Fruit fly (Drosophila melanogaster) whole organism, embryonic: Measurements from ENCODE around the gene nompB.
A peak's percentile ranks its signal among the peaks of the same experiment; 100 is the strongest.

ENCODE experiments used
- BEAF-32 ChIP-seq: fragments of 200-800 bp; sonication (Bioruptor generic); optimal IDR thresholded peaks from 3 replicates; lab custom pipeline; 2017; ENCODE audit warnings: missing biosample characterization, missing genetic modification characterization, mild to moderate bottlenecking, moderate library complexity, missing genetic modification reagents
- Bgb ChIP-seq: fragments of 200-800 bp; sonication (Bioruptor generic); IDR thresholded peaks from 2 replicates; pipeline ENCODE4 v1.3.6; 2022; ENCODE audit warnings: missing biosample characterization, missing genetic modification characterization; ENCODE audit not compliant: partially characterized antibody
- Bteb2 ChIP-seq: fragments of 200-800 bp; sonication (Bioruptor generic); optimal IDR thresholded peaks from 2 replicates; lab custom pipeline; 2016; ENCODE audit warnings: missing biosample characterization, missing genetic modification characterization
- CG1024 ChIP-seq: fragments of 200-800 bp; sonication (Bioruptor generic); IDR thresholded peaks from 2 replicates; pipeline ENCODE4 v1.3.6; 2022; ENCODE audit warnings: missing biosample characterization, missing genetic modification characterization
- CG10267 ChIP-seq: fragments of 200-800 bp; sonication (Bioruptor generic); optimal IDR thresholded peaks from 2 replicates; lab custom pipeline; 2018; ENCODE audit warnings: missing biosample characterization, mild to moderate bottlenecking, missing genetic modification characterization, moderate library complexity
- CG10543 ChIP-seq: fragments of 200-800 bp; sonication (Bioruptor generic); optimal IDR thresholded peaks from 3 replicates; lab custom pipeline; 2017; ENCODE audit warnings: missing biosample characterization, mild to moderate bottlenecking, missing genetic modification characterization, moderate library complexity
- CG13287 ChIP-seq: fragments of 200-800 bp; sonication (Bioruptor generic); IDR thresholded peaks from 2 replicates; pipeline ENCODE4 v1.3.6; 2022; ENCODE audit warnings: missing biosample characterization, missing genetic modification characterization; ENCODE audit not compliant: partially characterized antibody
- CG16813 ChIP-seq: fragments of 200-800 bp; sonication (Bioruptor generic); IDR thresholded peaks from 3 replicates; pipeline ENCODE4 v1.3.6; 2022; ENCODE audit warnings: missing biosample characterization, missing genetic modification characterization; ENCODE audit not compliant: partially characterized antibody
- CG2116 ChIP-seq: fragments of 200-800 bp; sonication (Bioruptor generic); optimal IDR thresholded peaks from 3 replicates; lab custom pipeline; 2018; ENCODE audit warnings: missing biosample characterization, mild to moderate bottlenecking, missing genetic modification characterization
- CG30020 ChIP-seq: fragments of 200-800 bp; optimal IDR thresholded peaks from 2 replicates; lab custom pipeline; 2019; ENCODE audit warnings: missing biosample characterization, mild to moderate bottlenecking, missing genetic modification characterization, moderate library complexity
- CG33213 ChIP-seq: fragments of 200-800 bp; sonication (Bioruptor generic); optimal IDR thresholded peaks from 3 replicates; lab custom pipeline; 2016; ENCODE audit warnings: missing biosample characterization, missing genetic modification characterization
- CG6683 ChIP-seq: fragments of 200-800 bp; sonication (Bioruptor generic); optimal IDR thresholded peaks from 2 replicates; lab custom pipeline; 2017; ENCODE audit warnings: missing biosample characterization, mild to moderate bottlenecking, missing genetic modification characterization, missing genetic modification reagents
- CG6791 ChIP-seq: fragments of 200-800 bp; sonication (Bioruptor generic); IDR thresholded peaks from 3 replicates; pipeline ENCODE4 v1.3.6; 2022; ENCODE audit warnings: missing biosample characterization, missing genetic modification characterization; ENCODE audit not compliant: partially characterized antibody
- CG7357 ChIP-seq: fragments of 200-800 bp; sonication (Bioruptor generic); IDR thresholded peaks from 3 replicates; pipeline ENCODE4 v1.3.6; 2022; ENCODE audit warnings: missing biosample characterization, missing genetic modification characterization
- CG7987 ChIP-seq: fragments of 200-800 bp; sonication (Bioruptor generic); optimal IDR thresholded peaks from 2 replicates; lab custom pipeline; 2018; ENCODE audit warnings: missing biosample characterization, mild to moderate bottlenecking, missing genetic modification characterization, moderate library complexity
- CG8290 ChIP-seq, 3 experiments: fragments of 200-800 bp; sonication (Bioruptor generic); optimal IDR thresholded peaks; 2 replicates each; lab custom pipeline; 2016 to 2019; ENCODE audit warnings: missing biosample characterization in 3 of 3, missing genetic modification characterization in 3 of 3, mild to moderate bottlenecking in 2 of 3, moderate library complexity in 1 of 3
- CoRest ChIP-seq: fragments of 200-800 bp; sonication (Bioruptor generic); optimal IDR thresholded peaks from 3 replicates; lab custom pipeline; 2018; ENCODE audit warnings: missing biosample characterization, mild to moderate bottlenecking, missing genetic modification characterization, moderate library complexity
- Dll ChIP-seq: fragments of 200-800 bp; sonication (Bioruptor generic); IDR thresholded peaks from 4 replicates; pipeline ENCODE4 v1.3.6; 2022; ENCODE audit warnings: missing biosample characterization, missing genetic modification characterization; ENCODE audit not compliant: partially characterized antibody
- Doc3 ChIP-seq: fragments of 200-800 bp; sonication (Bioruptor generic); IDR thresholded peaks from 3 replicates; pipeline ENCODE4 v1.3.6; 2022; ENCODE audit warnings: missing biosample characterization, missing genetic modification characterization; ENCODE audit not compliant: partially characterized antibody
- Dp ChIP-seq: fragments of 200-800 bp; sonication (Bioruptor generic); optimal IDR thresholded peaks from 2 replicates; lab custom pipeline; 2018; ENCODE audit warnings: missing biosample characterization, mild to moderate bottlenecking, missing genetic modification characterization, moderate library complexity
- Dref ChIP-seq: fragments of 200-800 bp; sonication (Bioruptor generic); IDR thresholded peaks from 2 replicates; pipeline ENCODE4 v1.3.6; 2022; ENCODE audit warnings: missing biosample characterization, missing genetic modification characterization
- Hr3 ChIP-seq: fragments of 200-800 bp; sonication (Bioruptor generic); optimal IDR thresholded peaks from 3 replicates; lab custom pipeline; 2016; ENCODE audit warnings: missing biosample characterization, missing genetic modification characterization
- Lhr ChIP-seq: fragments of 200-800 bp; sonication (Bioruptor generic); optimal IDR thresholded peaks from 3 replicates; lab custom pipeline; 2017; ENCODE audit warnings: mild to moderate bottlenecking, missing biosample characterization, missing genetic modification reagents, missing genetic modification characterization
- Opbp ChIP-seq: fragments of 200-800 bp; sonication (Bioruptor generic); IDR thresholded peaks from 3 replicates; pipeline ENCODE4 v1.3.6; 2022; ENCODE audit warnings: missing biosample characterization, missing genetic modification characterization; ENCODE audit not compliant: partially characterized antibody
- Scr ChIP-seq: fragments of 200-800 bp; sonication (Bioruptor generic); IDR thresholded peaks from 2 replicates; pipeline ENCODE4 v1.3.6; 2022; ENCODE audit warnings: missing biosample characterization, missing genetic modification characterization; ENCODE audit not compliant: partially characterized antibody
- Side ChIP-seq: fragments of 200-800 bp; sonication (Bioruptor generic); optimal IDR thresholded peaks from 2 replicates; lab custom pipeline; 2016; ENCODE audit warnings: missing biosample characterization, missing genetic modification characterization
- Sry-δ ChIP-seq: fragments of 200-800 bp; sonication (Bioruptor generic); optimal IDR thresholded peaks from 2 replicates; lab custom pipeline; 2016; ENCODE audit warnings: missing biosample characterization, missing genetic modification characterization
- amos ChIP-seq: fragments of 200-800 bp; sonication (Bioruptor generic); IDR thresholded peaks from 2 replicates; pipeline ENCODE4 v1.3.6; 2022; ENCODE audit warnings: missing biosample characterization, missing genetic modification characterization; ENCODE audit not compliant: partially characterized antibody
- corto ChIP-seq: fragments of 200-800 bp; sonication (Bioruptor generic); optimal IDR thresholded peaks from 2 replicates; lab custom pipeline; 2016; ENCODE audit warnings: missing biosample characterization, mild to moderate bottlenecking, missing genetic modification characterization, moderate library complexity
- ftz-f1 ChIP-seq: fragments of 200-800 bp; sonication (Bioruptor generic); optimal IDR thresholded peaks from 2 replicates; lab custom pipeline; 2016; ENCODE audit warnings: missing biosample characterization, missing genetic modification characterization
- gcm2 ChIP-seq: fragments of 200-800 bp; sonication (Bioruptor generic); optimal IDR thresholded peaks from 2 replicates; lab custom pipeline; 2016; ENCODE audit warnings: missing biosample characterization, missing genetic modification characterization
- inv ChIP-seq: fragments of 200-800 bp; sonication (Bioruptor generic); IDR thresholded peaks from 2 replicates; pipeline ENCODE4 v1.3.6; 2022; ENCODE audit warnings: missing biosample characterization, missing genetic modification characterization; ENCODE audit not compliant: partially characterized antibody
- knrl ChIP-seq: fragments of 200-800 bp; sonication (Bioruptor generic); IDR thresholded peaks from 3 replicates; pipeline ENCODE4 v1.3.6; 2022; ENCODE audit warnings: missing biosample characterization, missing genetic modification characterization; ENCODE audit not compliant: partially characterized antibody
- mam ChIP-seq: fragments of 200-800 bp; sonication (Bioruptor generic); optimal IDR thresholded peaks from 3 replicates; lab custom pipeline; 2016; ENCODE audit warnings: missing biosample characterization, missing genetic modification characterization
- nmo ChIP-seq: fragments of 200-800 bp; sonication (Bioruptor generic); optimal IDR thresholded peaks from 2 replicates; lab custom pipeline; 2018; ENCODE audit warnings: missing biosample characterization, mild to moderate bottlenecking, missing genetic modification characterization, moderate library complexity
- row ChIP-seq: fragments of 200-800 bp; sonication (Bioruptor generic); IDR thresholded peaks from 3 replicates; pipeline ENCODE4 v1.3.6; 2022; ENCODE audit warnings: missing biosample characterization, missing genetic modification characterization
- stwl ChIP-seq: fragments of 200-800 bp; sonication (Bioruptor generic); optimal IDR thresholded peaks from 3 replicates; lab custom pipeline; 2018; ENCODE audit warnings: missing biosample characterization, mild to moderate bottlenecking, missing genetic modification characterization, moderate library complexity
- tin ChIP-seq: fragments of 200-800 bp; sonication (Bioruptor generic); optimal IDR thresholded peaks from 3 replicates; lab custom pipeline; 2016; ENCODE audit warnings: missing biosample characterization, missing genetic modification characterization
- vnd ChIP-seq: fragments of 200-800 bp; sonication (Bioruptor generic); IDR thresholded peaks from 3 replicates; pipeline ENCODE4 v1.3.6; 2022; ENCODE audit warnings: missing biosample characterization, missing genetic modification characterization; ENCODE audit not compliant: partially characterized antibody

The nompB gene

DNA sequence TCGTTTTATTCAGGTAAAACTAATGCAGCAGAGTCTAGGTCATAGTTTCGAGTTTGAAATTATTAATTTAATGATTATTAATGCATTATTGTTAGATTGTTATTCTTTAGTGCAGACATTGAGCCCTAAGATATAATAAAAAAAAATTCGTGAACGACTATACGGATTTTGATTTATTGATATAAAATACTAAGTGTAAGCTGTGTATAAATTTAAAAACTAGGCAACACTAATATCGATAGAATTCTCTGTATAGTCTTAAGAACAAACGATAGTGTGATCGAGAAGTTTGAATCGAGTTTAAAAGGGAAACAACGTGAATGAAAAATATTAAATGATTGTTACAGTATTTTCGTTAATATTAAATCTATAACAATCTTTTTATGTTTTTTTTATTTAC lies 29.6 kb downstream of the nompB start (continued):
- TF ChIP-seq CG10543 (GFP tag; lab: Kevin White, UChicago) = no peak
- peak; percentile 56 for TF ChIP-seq row (GFP tag; lab: Robert Waterston, UW)
- no peak for TF ChIP-seq Side (GFP tag; lab: Kevin White, UChicago)
- TF ChIP-seq knrl (GFP tag; lab: Robert Waterston, UW) = peak; percentile 50; the same call in 2 of the 3 replicates
- TF ChIP-seq CG7987 (GFP tag; lab: Kevin White, UChicago) = no peak
- TF ChIP-seq CG8290 (GFP tag; optimal IDR thresholded peaks at IDR 0.05; lab: Kevin White, UChicago) = peak; percentile 60
- TF ChIP-seq CG8290 (tag; optimal IDR thresholded peaks at IDR 0.05; lab: Kevin White, UChicago) = peak in 1 of 2 experiments; percentile 5
- TF ChIP-seq inv (GFP tag; lab: Robert Waterston, UW) = peak; percentile 34; the same call in 1 of the 2 replicates
- TF ChIP-seq CG10267 = peak; percentile 60
- TF ChIP-seq CG7357 = 0 out of 3 replicates have a peak, but pooled peaks have one; percentile 26
- TF ChIP-seq Scr (GFP tag; lab: Robert Waterston, UW) = peak; percentile 47; the same call in 1 of the 2 replicates
- no peak for TF ChIP-seq gcm2 (GFP tag; lab: Kevin White, UChicago)
- peak; percentile 11 for TF ChIP-seq Sry-δ (GFP tag; lab: Kevin White, UChicago)
- peak; percentile 57 for TF ChIP-seq Bgb (GFP tag; lab: Robert Waterston, UW)
- peak; percentile 85 for TF ChIP-seq CG1024 (GFP tag; lab: Robert Waterston, UW)
- peak; percentile 21 for TF ChIP-seq CG2116 (GFP tag; lab: Kevin White, UChicago)
- TF ChIP-seq BEAF-32 (GFP tag; lab: Kevin White, UChicago) = peak; percentile 69
- TF ChIP-seq CoRest (tag; lab: Kevin White, UChicago) = peak; percentile 27
- TF ChIP-seq CG30020 (tag; lab: Kevin White, UChicago) = peak; percentile 97
- TF ChIP-seq CG6791 (GFP tag; lab: Robert Waterston, UW) = peak; percentile 46; the same call in 1 of the 3 replicates
- TF ChIP-seq Dp (GFP tag; lab: Kevin White, UChicago) = peak; percentile 64
- TF ChIP-seq CG6683 (GFP tag; lab: Kevin White, UChicago) = no peak
- TF ChIP-seq, all 482 proteins: peak for 33

dm6 chr2L:21558218-21558617 lies 31.0 kb downstream of the nompB start:
- TF ChIP-seq tin (GFP tag; lab: Kevin White, UChicago) = no peak
- no peak for TF ChIP-seq mam (GFP tag; lab: Kevin White, UChicago)
- TF ChIP-seq CG30020 (tag; lab: Kevin White, UChicago) = peak; percentile 80
- TF ChIP-seq CG16813 (GFP tag; lab: Robert Waterston, UW) = peak; percentile 58
- TF ChIP-seq knrl (GFP tag; lab: Robert Waterston, UW) = peak; percentile 24; the same call in 1 of the 3 replicates
- TF ChIP-seq Dp (GFP tag; lab: Kevin White, UChicago) = peak; percentile 20
- TF ChIP-seq corto (GFP tag; lab: Kevin White, UChicago) = no peak
- TF ChIP-seq CG33213 = peak; percentile 0
- TF ChIP-seq CG10267 = peak; percentile 52
- 0 out of 3 replicates have a peak, but pooled peaks have one; percentile 32 for TF ChIP-seq Opbp (GFP tag; lab: Robert Waterston, UW)
- TF ChIP-seq nmo (GFP tag; lab: Kevin White, UChicago) = peak; percentile 17
- peak; percentile 23 for TF ChIP-seq Sry-δ (GFP tag; lab: Kevin White, UChicago)
- TF ChIP-seq vnd (GFP tag; lab: Robert Waterston, UW) = 0 out of 3 replicates have a peak, but pooled peaks have one; percentile 41
- TF ChIP-seq Hr3 (GFP tag; lab: Kevin White, UChicago) = no peak
- peak; percentile 45 for TF ChIP-seq stwl (tag; lab: Kevin White, UChicago)
- peak; percentile 31; the same call in 1 of the 3 replicates for TF ChIP-seq CG6791 (GFP tag; lab: Robert Waterston, UW)
- peak; percentile 59; the same call in 1 of the 4 replicates for TF ChIP-seq Dll (GFP tag; lab: Robert Waterston, UW)
- TF ChIP-seq Bteb2 (GFP tag; lab: Kevin White, UChicago) = no peak
- TF ChIP-seq amos (GFP tag; lab: Robert Waterston, UW) = peak; percentile 36; the same call in 1 of the 2 replicates
- 0 out of 3 replicates have a peak, but pooled peaks have one; percentile 33 for TF ChIP-seq Doc3 (GFP tag; lab: Robert Waterston, UW)
- peak; percentile 3 for TF ChIP-seq CG8290 (GFP tag; optimal IDR thresholded peaks at IDR 0.05; lab: Kevin White, UChicago)
- peak in 1 of 2 experiments; percentile 39 for TF ChIP-seq CG8290 (tag; optimal IDR thresholded peaks at IDR 0.05; lab: Kevin White, UChicago)
- TF ChIP-seq CG2116 (GFP tag; lab: Kevin White, UChicago) = peak; percentile 15
- TF ChIP-seq CG13287 = peak; percentile 35; the same call in 1 of the 2 replicates
- TF ChIP-seq ftz-f1 (GFP tag; lab: Kevin White, UChicago) = no peak
- TF ChIP-seq Dref (GFP tag; lab: Robert Waterston, UW) = peak; percentile 44
- TF ChIP-seq Scr (GFP tag; lab: Robert Waterston, UW) = peak; percentile 62
- peak; percentile 55 for TF ChIP-seq BEAF-32 (GFP tag; lab: Kevin White, UChicago)
- TF ChIP-seq CoRest (tag; lab: Kevin White, UChicago) = no peak
- TF ChIP-seq Lhr (GFP tag; lab: Kevin White, UChicago) = peak; percentile 59
- TF ChIP-seq, all 482 proteins: peak for 22
